Fruit fly (Drosophila melanogaster) whole organism, adult: ENCODE results near the gene Cad96Ca.

Experiments used
- CG11617 ChIP-seq: fragments of 200-800 bp; sonication (Bioruptor generic); optimal IDR thresholded peaks from 2 replicates; lab custom pipeline; 2017; ENCODE audit warnings: mild to moderate bottlenecking, missing biosample characterization, missing genetic modification reagents, missing genetic modification characterization
- CG12768 ChIP-seq: fragments of 200-800 bp; sonication (Bioruptor generic); optimal IDR thresholded peaks from 2 replicates; lab custom pipeline; 2017; ENCODE audit warnings: missing biosample characterization, missing genetic modification characterization, mild to moderate bottlenecking, moderate library complexity, missing genetic modification reagents
- CG14711 ChIP-seq: fragments of 200-800 bp; sonication (Bioruptor generic); optimal IDR thresholded peaks from 2 replicates; lab custom pipeline; 2018; ENCODE audit warnings: missing biosample characterization, mild to moderate bottlenecking, missing genetic modification characterization, moderate library complexity
- CG1620 ChIP-seq: fragments of 200-800 bp; sonication (Bioruptor generic); optimal IDR thresholded peaks from 2 replicates; lab custom pipeline; 2016; ENCODE audit warnings: missing biosample characterization, missing genetic modification characterization
- CG33017 ChIP-seq: fragments of 200-800 bp; sonication (Bioruptor generic); optimal IDR thresholded peaks from 2 replicates; lab custom pipeline; 2018; ENCODE audit warnings: missing biosample characterization, mild to moderate bottlenecking, missing genetic modification characterization, moderate library complexity
- CG5204 ChIP-seq: fragments of 200-800 bp; sonication (Bioruptor generic); optimal IDR thresholded peaks from 2 replicates; lab custom pipeline; 2016; ENCODE audit warnings: missing biosample characterization, missing genetic modification characterization
- CG7045 ChIP-seq: fragments of 200-800 bp; sonication (Bioruptor generic); optimal IDR thresholded peaks from 2 replicates; lab custom pipeline; 2017; ENCODE audit warnings: missing biosample characterization, mild to moderate bottlenecking, missing genetic modification characterization
- CG7101 ChIP-seq: fragments of 200-800 bp; sonication (Bioruptor generic); optimal IDR thresholded peaks from 2 replicates; lab custom pipeline; 2018; ENCODE audit warnings: missing biosample characterization, mild to moderate bottlenecking, missing genetic modification characterization, moderate library complexity
- Clk ChIP-seq: fragments of 200-800 bp; sonication (Bioruptor generic); optimal IDR thresholded peaks from 2 replicates; lab custom pipeline; 2017; ENCODE audit warnings: missing biosample characterization, missing genetic modification characterization
- Crg-1 ChIP-seq: fragments of 200-800 bp; sonication (Bioruptor generic); optimal IDR thresholded peaks from 2 replicates; lab custom pipeline; 2016; ENCODE audit warnings: missing biosample characterization, missing genetic modification characterization
- Hr96 ChIP-seq: fragments of 200-800 bp; sonication (Bioruptor generic); optimal IDR thresholded peaks from 2 replicates; lab custom pipeline; 2016; ENCODE audit warnings: missing biosample characterization, missing genetic modification characterization
- Mnt ChIP-seq: fragments of 200-800 bp; sonication (Bioruptor generic); optimal IDR thresholded peaks from 2 replicates; lab custom pipeline; 2016; ENCODE audit warnings: missing biosample characterization, mild to moderate bottlenecking, missing genetic modification characterization
- bab1 ChIP-seq: fragments of 200-800 bp; sonication (Bioruptor generic); optimal IDR thresholded peaks from 3 replicates; lab custom pipeline; 2019; ENCODE audit warnings: missing biosample characterization, mild to moderate bottlenecking, missing genetic modification characterization, moderate library complexity
- cic ChIP-seq: fragments of 200-800 bp; sonication (Bioruptor generic); optimal IDR thresholded peaks from 2 replicates; lab custom pipeline; 2017; ENCODE audit warnings: missing biosample characterization, mild to moderate bottlenecking, missing genetic modification characterization, moderate library complexity
- cnc ChIP-seq, 2 experiments: fragments of >200 bp; optimal IDR thresholded peaks; 2 replicates each; lab custom pipeline; 2017
- kay ChIP-seq: fragments of 200-800 bp; sonication (Bioruptor generic); peaks from one replicate; lab custom pipeline; 2016; ENCODE audit warnings: missing biosample characterization, missing genetic modification characterization, borderline replicate concordance
- ovo ChIP-seq: fragments of 200-800 bp; sonication (Bioruptor generic); optimal IDR thresholded peaks from 2 replicates; lab custom pipeline; 2016; ENCODE audit warnings: missing biosample characterization, missing genetic modification characterization
- pad ChIP-seq: fragments of 200-800 bp; sonication (Bioruptor generic); optimal IDR thresholded peaks from 3 replicates; lab custom pipeline; 2017; ENCODE audit warnings: missing biosample characterization, missing genetic modification characterization, mild to moderate bottlenecking, moderate library complexity, missing genetic modification reagents
- tj ChIP-seq: fragments of 200-800 bp; sonication (Bioruptor generic); optimal IDR thresholded peaks from 3 replicates; lab custom pipeline; 2017; ENCODE audit warnings: missing biosample characterization, mild to moderate bottlenecking, missing genetic modification characterization, moderate library complexity
- toe ChIP-seq: fragments of 200-800 bp; sonication (Bioruptor generic); optimal IDR thresholded peaks from 2 replicates; lab custom pipeline; 2016; ENCODE audit warnings: missing biosample characterization, missing genetic modification characterization

Cad96Ca gene

dm6 chr3R:25232271-25232989 lies 24.3 kb upstream of the Cad96Ca start, which contains the start of gene Cad96Cb:
Gene Cad96Cb, minus strand, starts transcription at chr3R:25232321.
- TF ChIP-seq kay (GFP tag; lab: Kevin White, UChicago) (no peak), cic (GFP tag; lab: Kevin White, UChicago) (no peak), ovo (no peak), CG1620 (GFP tag; lab: Kevin White, UChicago) (no peak), tj (GFP tag; lab: Kevin White, UChicago) (no peak), Crg-1 (no peak), CG7101 (tag; lab: Kevin White, UChicago) (no peak), CG12768 (no peak), Clk (GFP tag; lab: Kevin White, UChicago) (no peak), cnc (optimal IDR thresholded peaks at IDR 0.05; lab: Kevin White, UChicago) (no peak), CG5204 (GFP tag; lab: Kevin White, UChicago) (no peak), bab1 (GFP tag; lab: Kevin White, UChicago) (no peak), Hr96 (GFP tag; lab: Kevin White, UChicago) (no peak), CG11617 (GFP tag; lab: Kevin White, UChicago) (no peak), toe (no peak), CG7045 (GFP tag; lab: Kevin White, UChicago) (no peak), Mnt (GFP tag; lab: Kevin White, UChicago) (no peak), CG14711 (tag; lab: Kevin White, UChicago) (no peak)

- TF ChIP-seq ovo, result no peak
- no peak for TF ChIP-seq bab1 (GFP tag; lab: Kevin White, UChicago)
- TF ChIP-seq kay (GFP tag; lab: Kevin White, UChicago), result no peak
- no peak for TF ChIP-seq cnc (optimal IDR thresholded peaks at IDR 0.05; lab: Kevin White, UChicago)
- TF ChIP-seq CG7101 (tag; lab: Kevin White, UChicago), result no peak
- no peak for TF ChIP-seq Clk (GFP tag; lab: Kevin White, UChicago)
- no peak for TF ChIP-seq CG14711 (tag; lab: Kevin White, UChicago)
- TF ChIP-seq CG7045 (GFP tag; lab: Kevin White, UChicago), result no peak
- no peak for TF ChIP-seq cic (GFP tag; lab: Kevin White, UChicago)
- no peak for TF ChIP-seq CG12768
- TF ChIP-seq CG33017 (tag; lab: Kevin White, UChicago), result no peak
- no peak for TF ChIP-seq Mnt (GFP tag; lab: Kevin White, UChicago)
- no peak for TF ChIP-seq CG11617 (GFP tag; lab: Kevin White, UChicago)
- TF ChIP-seq Hr96 (GFP tag; lab: Kevin White, UChicago), result no peak
- TF ChIP-seq CG5204 (GFP tag; lab: Kevin White, UChicago), result no peak
These were observed 17.4 kb upstream of the Cad96Ca start for dm6 chr3R:25225483-25225882.

dm6 chr3R:25221203-25221807 lies 13.2 kb upstream of the Cad96Ca start, which contains the start of gene Alg9:
Gene Alg9, plus strand, starts transcription at chr3R:25221589.
- TF ChIP-seq CG14711 (tag; lab: Kevin White, UChicago) (peak; percentile 11), ovo (no peak), cic (GFP tag; lab: Kevin White, UChicago) (no peak), Mnt (GFP tag; lab: Kevin White, UChicago) (no peak), kay (GFP tag; lab: Kevin White, UChicago) (peak; percentile 74), tj (GFP tag; lab: Kevin White, UChicago) (no peak), bab1 (GFP tag; lab: Kevin White, UChicago) (no peak), toe (peak; percentile 3), CG7045 (GFP tag; lab: Kevin White, UChicago) (no peak), CG5204 (GFP tag; lab: Kevin White, UChicago) (peak; percentile 42)

- TF ChIP-seq tj (GFP tag; lab: Kevin White, UChicago), result no peak
- TF ChIP-seq bab1 (GFP tag; lab: Kevin White, UChicago), result no peak
- TF ChIP-seq cic (GFP tag; lab: Kevin White, UChicago), result peak; percentile 6
These were observed 10.9 kb upstream of the Cad96Ca start, which contains the start of gene CG31103 for dm6 chr3R:25219018-25219417. Gene CG31103, plus strand, starts transcription at chr3R:25219318.

dm6 chr3R:25215997-25216396 lies 7.9 kb upstream of the Cad96Ca start, which contains the start of gene CG31106:
Gene CG31106, plus strand, starts transcription at chr3R:25216297.
- no peak for TF ChIP-seq CG11617 (GFP tag; lab: Kevin White, UChicago)
- no peak for TF ChIP-seq CG14711 (tag; lab: Kevin White, UChicago)
- TF ChIP-seq Crg-1, result no peak
- no peak for TF ChIP-seq CG12768

dm6 chr3R:25215123-25215522 lies 7.0 kb upstream of the Cad96Ca start, which contains the start of gene Saysd1:
Gene Saysd1, minus strand, starts transcription at chr3R:25215188.
- peak; percentile 51 for TF ChIP-seq toe
- no peak for TF ChIP-seq cic (GFP tag; lab: Kevin White, UChicago)
- peak; percentile 12 for TF ChIP-seq Hr96 (GFP tag; lab: Kevin White, UChicago)
- peak; percentile 71 for TF ChIP-seq kay (GFP tag; lab: Kevin White, UChicago)
- no peak for TF ChIP-seq tj (GFP tag; lab: Kevin White, UChicago)
- peak; percentile 3 for TF ChIP-seq CG14711 (tag; lab: Kevin White, UChicago)
- peak; percentile 21 for TF ChIP-seq CG7045 (GFP tag; lab: Kevin White, UChicago)
- no peak for TF ChIP-seq CG33017 (tag; lab: Kevin White, UChicago)
- TF ChIP-seq pad (GFP tag; lab: Kevin White, UChicago), result no peak
